Fruit fly (Drosophila melanogaster) whole organism, prepupa: ENCODE results near the gene CG1146.

Source experiments
- CG8632 ChIP-seq: fragments of 200-800 bp; sonication (Bioruptor generic); optimal IDR thresholded peaks from 3 replicates; lab custom pipeline; 2016; ENCODE audit warnings: missing biosample characterization, missing genetic modification characterization
- Eip93F ChIP-seq: fragments of 200-800 bp; sonication (Bioruptor generic); optimal IDR thresholded peaks from 2 replicates; lab custom pipeline; 2016; ENCODE audit warnings: missing biosample characterization, mild to moderate bottlenecking, missing genetic modification characterization
- Smox ChIP-seq: fragments of 200-800 bp; sonication (Bioruptor generic); optimal IDR thresholded peaks from 3 replicates; lab custom pipeline; 2016; ENCODE audit warnings: missing biosample characterization, missing genetic modification characterization
- cyc ChIP-seq: fragments of 200-800 bp; sonication (Bioruptor generic); optimal IDR thresholded peaks from 3 replicates; lab custom pipeline; 2016; ENCODE audit warnings: missing biosample characterization, missing genetic modification characterization
- dac ChIP-seq: fragments of 200-800 bp; sonication (Bioruptor generic); optimal IDR thresholded peaks from 2 replicates; lab custom pipeline; 2017; ENCODE audit warnings: missing biosample characterization, mild to moderate bottlenecking, missing genetic modification characterization

DNA sequence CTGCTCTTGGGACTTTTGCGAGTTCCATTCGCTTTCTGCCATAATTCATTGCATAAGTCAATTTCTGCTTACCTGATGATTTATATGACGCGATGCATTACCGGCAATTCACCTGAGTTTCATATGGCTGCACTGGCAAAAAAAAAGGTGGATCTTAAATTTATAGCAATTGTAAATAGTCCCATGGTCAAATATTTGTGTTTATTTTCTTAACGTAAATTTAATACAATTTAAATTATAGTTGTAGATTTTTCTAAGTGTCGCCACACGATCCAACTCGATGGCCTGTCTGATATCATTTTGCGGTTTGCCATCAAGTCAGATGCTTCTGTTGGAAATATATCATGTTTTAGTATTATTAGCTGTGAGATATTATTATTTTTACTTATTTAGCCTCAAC is 7.1 kb upstream of the CG1146 start:
- TF ChIP-seq cyc (peak; percentile 23), Smox (peak; percentile 30), Eip93F (GFP tag; lab: Kevin White, UChicago) (no peak), CG8632 (GFP tag; lab: Kevin White, UChicago) (no peak), dac (no peak)
